Worm (Caenorhabditis elegans): ENCODE results near the gene eral-1.

eral-1 gene

DNA sequence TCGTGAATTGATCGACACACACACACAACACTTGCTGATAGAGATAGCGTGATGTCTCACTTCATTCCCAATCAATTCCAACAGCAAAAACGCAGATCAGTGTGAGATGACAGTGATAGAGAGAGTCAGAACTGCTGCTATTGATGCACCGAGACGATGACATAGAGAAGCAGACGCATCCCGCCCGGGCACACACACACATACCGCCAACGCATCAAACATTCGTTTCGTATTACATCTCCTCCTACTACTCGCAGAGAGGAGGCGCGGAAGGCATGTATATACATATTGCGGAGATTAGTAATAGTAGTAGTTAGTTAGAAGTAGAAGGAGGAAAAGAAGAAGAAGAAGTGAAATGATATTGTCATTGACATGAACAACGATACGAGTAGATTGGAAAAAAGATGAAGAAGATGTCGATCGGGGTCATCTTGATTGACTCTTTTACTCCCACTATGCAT lies 29.9 kb upstream of the eral-1 start (continued):
- TF ChIP-seq egrh-3 (GFP tag; IDR thresholded peaks at IDR 0.05) (no peak), lin-26 (GFP tag; IDR thresholded peaks at IDR 0.05) (no peak), xnd-1 (tag; optimal IDR thresholded peaks at IDR 0.05) (no peak), ztf-28 (GFP tag; IDR thresholded peaks at IDR 0.05) (no peak), cebp-1 (GFP tag; IDR thresholded peaks at IDR 0.05) (no peak), cebp-1 (tag; optimal IDR thresholded peaks at IDR 0.05) (peak; percentile 44)

DNA sequence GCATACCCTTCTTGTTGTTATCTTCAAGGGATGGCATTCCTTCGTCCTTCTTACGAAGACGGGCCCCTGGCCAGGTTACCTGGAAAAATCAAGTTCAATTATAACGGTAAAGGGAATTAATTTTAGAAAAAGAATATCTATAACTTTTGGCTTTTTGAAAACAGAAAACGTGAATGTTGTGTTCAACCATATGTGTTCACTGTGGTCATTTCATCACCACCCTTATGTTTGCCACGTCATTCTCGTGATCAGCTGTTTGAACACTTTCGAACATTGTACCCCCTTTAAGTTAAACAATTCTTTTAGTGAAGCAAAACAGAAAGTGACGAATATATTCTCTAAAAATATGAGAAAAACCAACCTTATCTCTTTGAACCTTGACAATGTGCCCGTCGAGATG lies 29.2 kb upstream of the eral-1 start:
- TF ChIP-seq egl-44 (GFP tag; IDR thresholded peaks at IDR 0.05): no peak
- peak; percentile 6 for TF ChIP-seq F10E7.11 (tag; optimal IDR thresholded peaks at IDR 0.05)
- no peak for TF ChIP-seq pha-4 (tag; optimal IDR thresholded peaks at IDR 0.05)
- TF ChIP-seq ztf-26 (tag; optimal IDR thresholded peaks at IDR 0.05): no peak
- TF ChIP-seq ZK185.1 (tag; optimal IDR thresholded peaks at IDR 0.05; ENCODE audit: poor library complexity, severe bottlenecking): peak; percentile 37
- no peak for TF ChIP-seq repo-1 (tag; optimal IDR thresholded peaks at IDR 0.05)
- TF ChIP-seq ztf-28 (GFP tag; IDR thresholded peaks at IDR 0.05): no peak
- no peak for TF ChIP-seq madf-8 (GFP tag; conservative IDR thresholded peaks at IDR 0.05)
- TF ChIP-seq zim-3 (tag; optimal IDR thresholded peaks at IDR 0.05): peak; percentile 36
- TF ChIP-seq snpc-1.3 (tag; optimal IDR thresholded peaks at IDR 0.05; ENCODE audit: insufficient read depth): no peak
- no peak for TF ChIP-seq bed-2 (GFP tag; IDR thresholded peaks at IDR 0.05)
- TF ChIP-seq akir-1 (GFP tag; optimal IDR thresholded peaks at IDR 0.05): no peak
- no peak for TF ChIP-seq attf-6 (GFP tag; IDR thresholded peaks at IDR 0.05)
- TF ChIP-seq hlh-12 (tag; optimal IDR thresholded peaks at IDR 0.05): no peak
- no peak for TF ChIP-seq ceh-40 (GFP tag; IDR thresholded peaks at IDR 0.05)
- no peak for TF ChIP-seq fkh-3 (tag; optimal IDR thresholded peaks at IDR 0.05)
- TF ChIP-seq lsy-27 (tag; optimal IDR thresholded peaks at IDR 0.05; ENCODE audit: borderline replicate concordance, insufficient read depth): no peak
- TF ChIP-seq tbx-9 (tag; optimal IDR thresholded peaks at IDR 0.05; ENCODE audit: borderline replicate concordance): no peak
- peak; percentile 75 for TF ChIP-seq cebp-1 (GFP tag; IDR thresholded peaks at IDR 0.05)
- TF ChIP-seq cebp-1 (tag; optimal IDR thresholded peaks at IDR 0.05): peak; percentile 75
- TF ChIP-seq ekl-4 (GFP tag; IDR thresholded peaks at IDR 0.05): no peak
- peak; percentile 16; the same call in 1 of the 2 replicates for TF ChIP-seq let-526 (GFP tag; IDR thresholded peaks at IDR 0.05)
- no peak for TF ChIP-seq lin-35 (GFP tag; optimal IDR thresholded peaks at IDR 0.05)
- TF ChIP-seq Y95B8A.8 (GFP tag; IDR thresholded peaks at IDR 0.05): 0 out of 2 replicates have a peak, but pooled peaks have one; percentile 5
- TF ChIP-seq dpff-1 (tag; optimal IDR thresholded peaks at IDR 0.05): no peak
- TF ChIP-seq athp-1 (tag; optimal IDR thresholded peaks at IDR 0.05): no peak
- no peak for TF ChIP-seq Y53F4B.3 (GFP tag; IDR thresholded peaks at IDR 0.05)
- TF ChIP-seq hrde-1 (tag; optimal IDR thresholded peaks at IDR 0.05; ENCODE audit: borderline replicate concordance): no peak
- TF ChIP-seq B0336.3 (GFP tag; IDR thresholded peaks at IDR 0.05): no peak
- TF ChIP-seq hmg-20 (GFP tag; IDR thresholded peaks at IDR 0.05): no peak
- TF ChIP-seq B0035.1 (tag; optimal IDR thresholded peaks at IDR 0.05): no peak
- no peak for TF ChIP-seq sptf-2 (GFP tag; optimal IDR thresholded peaks at IDR 0.05)

ce11 chrII:9617902-9618245 lies 28.3 kb upstream of the eral-1 start:
- TF ChIP-seq nhr-120 (GFP tag; IDR thresholded peaks at IDR 0.05): no peak
- peak in 1 of 2 experiments; percentile 8 for TF ChIP-seq let-607 (tag; optimal IDR thresholded peaks at IDR 0.05)
- no peak for TF ChIP-seq xnd-1 (tag; optimal IDR thresholded peaks at IDR 0.05)
- TF ChIP-seq rcor-1 (GFP tag; IDR thresholded peaks at IDR 0.05): peak; percentile 37; the same call in 1 of the 2 replicates
- TF ChIP-seq F33H1.4 (GFP tag; IDR thresholded peaks at IDR 0.05): no peak
- TF ChIP-seq tbx-9 (tag; optimal IDR thresholded peaks at IDR 0.05; ENCODE audit: borderline replicate concordance): no peak
- no peak for TF ChIP-seq let-526 (GFP tag; IDR thresholded peaks at IDR 0.05)
- 0 out of 2 replicates have a peak, but pooled peaks have one; percentile 21 for TF ChIP-seq cebp-1 (GFP tag; IDR thresholded peaks at IDR 0.05)
- TF ChIP-seq cebp-1 (tag; optimal IDR thresholded peaks at IDR 0.05): no peak
- no peak for TF ChIP-seq F23B12.7 (tag; optimal IDR thresholded peaks at IDR 0.05; ENCODE audit: insufficient read depth)
- no peak for TF ChIP-seq fkh-3 (tag; optimal IDR thresholded peaks at IDR 0.05)
- no peak for TF ChIP-seq tlf-1 (GFP tag; optimal IDR thresholded peaks at IDR 0.05)
- TF ChIP-seq pbrm-1 (GFP tag; IDR thresholded peaks at IDR 0.05): peak; percentile 10; the same call in 1 of the 2 replicates
- no peak for TF ChIP-seq attf-6 (GFP tag; IDR thresholded peaks at IDR 0.05)
- TF ChIP-seq ZK185.1 (tag; optimal IDR thresholded peaks at IDR 0.05; ENCODE audit: poor library complexity, severe bottlenecking): peak; percentile 37
- TF ChIP-seq aptf-3 (GFP tag; IDR thresholded peaks at IDR 0.05): no peak
- no peak for TF ChIP-seq dpff-1 (tag; optimal IDR thresholded peaks at IDR 0.05)
- TF ChIP-seq F22D6.2 (tag; optimal IDR thresholded peaks at IDR 0.05): no peak
- no peak for TF ChIP-seq die-1 (tag; optimal IDR thresholded peaks at IDR 0.05)

Data from whole organism, young adult.